Worm (Caenorhabditis elegans) whole organism, L1 larva: ENCODE data around the gene pdfr-1.

Experiments
- C34B4.2 ChIP-seq: sonication (generic microtip); optimal IDR thresholded peaks from 2 replicates; lab custom pipeline; 2017; ENCODE audit warnings: mild to moderate bottlenecking, missing genetic modification characterization, missing compliant biosample characterization
- Y116A8C.19 ChIP-seq: sonication (generic microtip); optimal IDR thresholded peaks from 2 replicates; lab custom pipeline; 2016; ENCODE audit warnings: missing compliant biosample characterization, missing genetic modification characterization, borderline replicate concordance
- aha-1 ChIP-seq: fragments of 150-350 bp; optimal IDR thresholded peaks from 2 replicates; lab custom pipeline; 2014; ENCODE audit warnings: missing biosample characterization, missing genetic modification characterization
- aly-2 ChIP-seq: fragments of 150-350 bp; optimal IDR thresholded peaks from 2 replicates; lab custom pipeline; 2014; ENCODE audit warnings: missing biosample characterization, missing genetic modification characterization
- ceh-8 ChIP-seq: fragments of 200-800 bp; sonication (Bioruptor generic); optimal IDR thresholded peaks from 2 replicates; lab custom pipeline; 2018; ENCODE audit warnings: mild to moderate bottlenecking, missing genetic modification characterization, moderate library complexity, missing compliant biosample characterization
- ceh-82 ChIP-seq, 3 experiments: fragments of 150-350 bp in 1 of 3; sonication (generic microtip) in 2 of 3; optimal IDR thresholded peaks; 2 replicates each; lab custom pipeline; 2014 to 2017; ENCODE audit warnings: missing biosample characterization in 3 of 3, missing genetic modification characterization in 3 of 3
- dpl-1 ChIP-seq, 3 experiments: fragments of 150-350 bp in 2 of 3; sonication (generic microtip) in 1 of 3; optimal IDR thresholded peaks; 2 replicates each; lab custom pipeline; 2014 to 2017; ENCODE audit warnings: missing biosample characterization in 3 of 3, missing genetic modification characterization in 3 of 3, missing genetic modification reagents in 3 of 3
- dsc-1 ChIP-seq: sonication (generic microtip); optimal IDR thresholded peaks from 2 replicates; lab custom pipeline; 2016; ENCODE audit warnings: mild to moderate bottlenecking, missing genetic modification characterization, missing compliant biosample characterization
- efl-1 ChIP-seq, 4 experiments: fragments of 150-350 bp; optimal IDR thresholded peaks in 3 of 4; peaks in 1 of 4; 1 replicate in 1 of 4; 2 replicates in 3 of 4; lab custom pipeline; 2014; ENCODE audit warnings: missing biosample characterization in 2 of 4, missing genetic modification characterization in 2 of 4, missing genetic modification reagents in 2 of 4
- egl-13 ChIP-seq: sonication (generic microtip); optimal IDR thresholded peaks from 2 replicates; lab custom pipeline; 2016; ENCODE audit warnings: missing genotype, missing genetic modification reagents, missing genetic modification characterization, missing compliant biosample characterization
- egl-27 ChIP-seq, 2 experiments: fragments of 150-350 bp in 1 of 2; sonication (generic microtip); optimal IDR thresholded peaks; 3 replicates each; lab custom pipeline; 2017 to 2018; ENCODE audit warnings: missing biosample characterization in 2 of 2, missing genetic modification characterization in 2 of 2, missing genetic modification reagents in 2 of 2
- elt-2 ChIP-seq: sonication (generic microtip); optimal IDR thresholded peaks from 2 replicates; lab custom pipeline; 2016; ENCODE audit warnings: missing genetic modification characterization, mild to moderate bottlenecking, inconsistent platforms, missing compliant biosample characterization, missing genetic modification reagents
- ets-5 ChIP-seq: fragments of 200-800 bp; sonication (Bioruptor generic); IDR thresholded peaks from 2 replicates; pipeline ENCODE4 v1.3.6; 2022; ENCODE audit warnings: missing genetic modification characterization, missing compliant biosample characterization
- fkh-4 ChIP-seq: sonication (generic microtip); optimal IDR thresholded peaks from 2 replicates; lab custom pipeline; 2016; ENCODE audit warnings: missing compliant biosample characterization, missing genetic modification characterization, borderline replicate concordance
- fkh-8 ChIP-seq: sonication (generic microtip); optimal IDR thresholded peaks from 2 replicates; lab custom pipeline; 2016; ENCODE audit warnings: mild to moderate bottlenecking, missing genetic modification characterization, missing compliant biosample characterization
- fos-1 ChIP-seq: fragments of 150-350 bp; optimal IDR thresholded peaks from 2 replicates; lab custom pipeline; 2014; ENCODE audit warnings: missing biosample characterization, missing genetic modification characterization
- hlh-17 ChIP-seq: fragments of 200-800 bp; sonication (Bioruptor generic); optimal IDR thresholded peaks from 2 replicates; lab custom pipeline; 2018; ENCODE audit warnings: missing genetic modification characterization, mild to moderate bottlenecking, missing compliant biosample characterization, moderate library complexity, borderline replicate concordance
- hpl-2 ChIP-seq: fragments of 150-350 bp; optimal IDR thresholded peaks from 2 replicates; lab custom pipeline; 2014; ENCODE audit warnings: missing biosample characterization, missing genetic modification reagents, missing genetic modification characterization
- irx-1 ChIP-seq: sonication (generic microtip); optimal IDR thresholded peaks from 2 replicates; lab custom pipeline; 2016; ENCODE audit warnings: missing genetic modification characterization, missing compliant biosample characterization
- lin-13 ChIP-seq: fragments of 150-350 bp; optimal IDR thresholded peaks from 2 replicates; lab custom pipeline; 2014; ENCODE audit warnings: missing biosample characterization, missing genetic modification reagents, missing genetic modification characterization
- lin-14 ChIP-seq: fragments of 200-800 bp; sonication (Bioruptor generic); optimal IDR thresholded peaks from 2 replicates; lab custom pipeline; 2018; ENCODE audit warnings: mild to moderate bottlenecking, missing genetic modification characterization, moderate library complexity, missing compliant biosample characterization
- lin-35 ChIP-seq, 2 experiments: fragments of 150-350 bp; optimal IDR thresholded peaks; 2 replicates each; lab custom pipeline; 2014; ENCODE audit warnings: missing biosample characterization in 2 of 2, missing genetic modification characterization in 2 of 2, missing genetic modification reagents in 2 of 2
- lsy-2 ChIP-seq, 2 experiments: fragments of 150-350 bp; optimal IDR thresholded peaks; 2 replicates each; lab custom pipeline; 2014; ENCODE audit warnings: missing biosample characterization in 2 of 2, missing genetic modification characterization in 2 of 2
- mef-2 ChIP-seq: fragments of 150-350 bp; optimal IDR thresholded peaks from 2 replicates; lab custom pipeline; 2014; ENCODE audit warnings: missing biosample characterization, missing genetic modification characterization
- nhr-12 ChIP-seq: sonication (generic microtip); optimal IDR thresholded peaks from 2 replicates; lab custom pipeline; 2017; ENCODE audit warnings: missing biosample characterization, missing genetic modification characterization
- nhr-19 ChIP-seq: fragments of 200-800 bp; sonication (Bioruptor generic); conservative IDR thresholded peaks from 2 replicates; pipeline ENCODE4 v1.3.6; 2022; ENCODE audit warnings: missing genetic modification characterization, missing compliant biosample characterization
- nhr-28 ChIP-seq: fragments of 150-350 bp; optimal IDR thresholded peaks from 2 replicates; lab custom pipeline; 2014; ENCODE audit warnings: missing biosample characterization, missing genetic modification characterization
- nhr-71 ChIP-seq: sonication (generic microtip); optimal IDR thresholded peaks from 2 replicates; lab custom pipeline; 2016; ENCODE audit warnings: mild to moderate bottlenecking, missing genetic modification characterization, moderate library complexity, missing compliant biosample characterization
- nhr-85 ChIP-seq: sonication (generic microtip); peaks from one replicate; lab custom pipeline; 2016; ENCODE audit warnings: missing genetic modification characterization, inconsistent platforms, missing compliant biosample characterization
- pax-3 ChIP-seq: fragments of 200-800 bp; sonication (Bioruptor generic); optimal IDR thresholded peaks from 2 replicates; lab custom pipeline; 2018; ENCODE audit warnings: mild to moderate bottlenecking, missing genetic modification characterization, moderate library complexity, missing compliant biosample characterization
- rnt-1 ChIP-seq: sonication (generic microtip); optimal IDR thresholded peaks from 2 replicates; lab custom pipeline; 2016; ENCODE audit warnings: mild to moderate bottlenecking, missing genetic modification characterization, moderate library complexity, missing compliant biosample characterization
- snpc-4 ChIP-seq: fragments of 150-350 bp; optimal IDR thresholded peaks from 2 replicates; lab custom pipeline; 2014; ENCODE audit warnings: missing biosample characterization, missing genetic modification characterization
- snu-23 ChIP-seq: sonication (generic microtip); optimal IDR thresholded peaks from 2 replicates; lab custom pipeline; 2016; ENCODE audit warnings: missing genetic modification characterization, missing compliant biosample characterization
- sox-4 ChIP-seq: sonication (generic microtip); optimal IDR thresholded peaks from 2 replicates; lab custom pipeline; 2016; ENCODE audit warnings: missing genetic modification characterization, missing compliant biosample characterization
- sptf-1 ChIP-seq: fragments of 150-350 bp; optimal IDR thresholded peaks from 2 replicates; lab custom pipeline; 2014; ENCODE audit warnings: missing biosample characterization, missing genetic modification characterization
- sup-37 ChIP-seq: fragments of 200-800 bp; sonication (Bioruptor generic); optimal IDR thresholded peaks from 2 replicates; lab custom pipeline; 2018; ENCODE audit warnings: mild to moderate bottlenecking, missing genetic modification characterization, missing compliant biosample characterization
- tbx-2 ChIP-seq: sonication (generic microtip); optimal IDR thresholded peaks from 2 replicates; lab custom pipeline; 2016; ENCODE audit warnings: missing genetic modification characterization, missing compliant biosample characterization
- unc-30 ChIP-seq: sonication (generic microtip); optimal IDR thresholded peaks from 2 replicates; lab custom pipeline; 2017; ENCODE audit warnings: missing biosample characterization, missing genetic modification characterization
- unc-62 ChIP-seq: fragments of 150-350 bp; optimal IDR thresholded peaks from 2 replicates; lab custom pipeline; 2014; ENCODE audit warnings: missing biosample characterization, missing genetic modification reagents, missing genetic modification characterization
- unc-98 ChIP-seq: fragments of 200-800 bp; sonication (Bioruptor generic); IDR thresholded peaks from 2 replicates; pipeline ENCODE4 v1.3.6; 2022; ENCODE audit warnings: missing genetic modification characterization, missing compliant biosample characterization
- vab-15 ChIP-seq: sonication (generic microtip); optimal IDR thresholded peaks from 2 replicates; lab custom pipeline; 2017; ENCODE audit warnings: missing genotype, mild to moderate bottlenecking, missing genetic modification characterization, missing compliant biosample characterization
- zip-4 ChIP-seq: fragments of 200-800 bp; sonication (Bioruptor generic); optimal IDR thresholded peaks from 2 replicates; lab custom pipeline; 2018; ENCODE audit warnings: mild to moderate bottlenecking, missing genetic modification characterization, moderate library complexity, missing compliant biosample characterization

Gene pdfr-1

ce11 chrIII:6655830-6656229 is 3.9 kb upstream of the pdfr-1 start:
- peak in 1 of 3 experiments; percentile 34 for TF ChIP-seq ceh-82 (tag; optimal IDR thresholded peaks at IDR 0.05; lab: Kevin White, UChicago)
- no peak for TF ChIP-seq nhr-19 (GFP tag; lab: Robert Waterston, UW)
- no peak for TF ChIP-seq mef-2
- no peak for TF ChIP-seq irx-1 (tag; lab: Kevin White, UChicago)
- TF ChIP-seq lin-35 (GFP tag; optimal IDR thresholded peaks at IDR 0.05; lab: Kevin White, UChicago), result peak in 1 of 2 experiments; percentile 28
- TF ChIP-seq snu-23 (GFP tag; lab: Kevin White, UChicago), result peak; percentile 15
- no peak for TF ChIP-seq hpl-2 (GFP tag; lab: Kevin White, UChicago)
- TF ChIP-seq C34B4.2, result no peak
- TF ChIP-seq sptf-1, result no peak
- no peak for TF ChIP-seq nhr-85
- TF ChIP-seq Y116A8C.19 (tag; lab: Kevin White, UChicago), result no peak
- TF ChIP-seq pax-3 (tag; lab: Kevin White, UChicago), result no peak
- peak in 1 of 2 experiments; percentile 48 for TF ChIP-seq lsy-2 (tag; optimal IDR thresholded peaks at IDR 0.05; lab: Kevin White, UChicago)
- TF ChIP-seq unc-98 (GFP tag; lab: Robert Waterston, UW), result no peak
- no peak for TF ChIP-seq tbx-2
- no peak for TF ChIP-seq egl-27 (tag; optimal IDR thresholded peaks at IDR 0.05; lab: Kevin White, UChicago)
- no peak for TF ChIP-seq aha-1 (tag; lab: Kevin White, UChicago)
- no peak for TF ChIP-seq nhr-28 (tag; lab: Kevin White, UChicago)
- TF ChIP-seq lin-13 (GFP tag; lab: Kevin White, UChicago), result no peak
- TF ChIP-seq aly-2 (tag; lab: Kevin White, UChicago), result no peak
- TF ChIP-seq sup-37, result no peak
- TF ChIP-seq dsc-1, result no peak
- no peak for TF ChIP-seq hlh-17 (GFP tag; lab: Kevin White, UChicago)
- TF ChIP-seq rnt-1 (tag; lab: Kevin White, UChicago), result peak; percentile 63
- TF ChIP-seq nhr-71 (tag; lab: Kevin White, UChicago), result peak; percentile 51
- no peak for TF ChIP-seq unc-62
- TF ChIP-seq efl-1 (optimal IDR thresholded peaks at IDR 0.05; lab: Kevin White, UChicago), result peak in 1 of 2 experiments; percentile 22
- no peak for TF ChIP-seq efl-1 (GFP tag; optimal IDR thresholded peaks at IDR 0.05 in 1 of 2; lab: Kevin White, UChicago)
- TF ChIP-seq lin-14 (GFP tag; lab: Kevin White, UChicago), result peak; percentile 88

ce11 chrIII:6653932-6654331 is 2.0 kb upstream of the pdfr-1 start:
- TF ChIP-seq dpl-1 (GFP tag; optimal IDR thresholded peaks at IDR 0.05; lab: Kevin White, UChicago) (no peak), aly-2 (tag; lab: Kevin White, UChicago) (no peak), zip-4 (GFP tag; lab: Kevin White, UChicago) (no peak), ets-5 (GFP tag; lab: Robert Waterston, UW) (no peak), fkh-4 (tag; lab: Kevin White, UChicago) (no peak), sup-37 (no peak), dsc-1 (peak; percentile 94), ceh-8 (GFP tag; lab: Kevin White, UChicago) (no peak), snpc-4 (tag; lab: Kevin White, UChicago) (no peak), nhr-12 (tag; lab: Kevin White, UChicago) (no peak), lin-35 (GFP tag; optimal IDR thresholded peaks at IDR 0.05; lab: Kevin White, UChicago) (no peak), pax-3 (tag; lab: Kevin White, UChicago) (peak; percentile 56), unc-30 (tag; lab: Kevin White, UChicago) (no peak), fos-1 (tag; lab: Kevin White, UChicago) (no peak), vab-15 (tag; lab: Kevin White, UChicago) (no peak), aha-1 (tag; lab: Kevin White, UChicago) (no peak), lin-14 (GFP tag; lab: Kevin White, UChicago) (no peak), egl-13 (tag; lab: Kevin White, UChicago) (no peak), sox-4 (tag; lab: Kevin White, UChicago) (no peak), unc-62 (no peak), elt-2 (no peak), fkh-8 (tag; lab: Kevin White, UChicago) (peak; percentile 27)
